Worm (Caenorhabditis elegans) whole organism, mixed stage, embryonic: ENCODE data around the gene F12E12.6.

ENCODE experiments used
- lin-13 ChIP-seq: fragments of 150-350 bp; optimal IDR thresholded peaks from 2 replicates; lab custom pipeline; 2014; ENCODE audit warnings: missing biosample characterization, missing genetic modification characterization
- nhr-12 ChIP-seq: fragments of 150-350 bp; optimal IDR thresholded peaks from 2 replicates; lab custom pipeline; 2014; ENCODE audit warnings: missing biosample characterization, missing genetic modification characterization
- sem-2 ChIP-seq: fragments of 200-800 bp; sonication (Bioruptor generic); optimal IDR thresholded peaks from 2 replicates; lab custom pipeline; 2018; ENCODE audit warnings: mild to moderate bottlenecking, missing genetic modification characterization, missing compliant biosample characterization
- snpc-4 ChIP-seq: fragments of 150-350 bp; optimal IDR thresholded peaks from 2 replicates; lab custom pipeline; 2014; ENCODE audit warnings: missing biosample characterization, missing genetic modification characterization
- ztf-11 ChIP-seq: fragments of 150-350 bp; optimal IDR thresholded peaks from 2 replicates; lab custom pipeline; 2014; ENCODE audit warnings: missing biosample characterization, missing genetic modification characterization

- no peak for TF ChIP-seq lin-13 (tag; lab: Kevin White, UChicago)
- TF ChIP-seq snpc-4 (tag; lab: Kevin White, UChicago): no peak
- TF ChIP-seq ztf-11: no peak
- TF ChIP-seq nhr-12 (tag; lab: Kevin White, UChicago): no peak
- no peak for TF ChIP-seq sem-2 (GFP tag; lab: Kevin White, UChicago)
Observed at ce11 chrII:3709255-3709654, 27.5 kb downstream of the F12E12.6 start, which contains the start of gene srx-110.
